Worm (Caenorhabditis elegans) whole organism, L1 larva: ENCODE results near the gene B0546.4.
A peak's percentile ranks its signal among the peaks of the same experiment; 100 is the strongest.

Experiments
- C04F5.9 ChIP-seq: sonication (generic microtip); optimal IDR thresholded peaks from 2 replicates; lab custom pipeline; 2016; ENCODE audit warnings: missing genetic modification characterization, missing compliant biosample characterization
- C16A3.4 ChIP-seq: fragments of 150-350 bp; optimal IDR thresholded peaks from 2 replicates; lab custom pipeline; 2014; ENCODE audit warnings: missing biosample characterization, missing genetic modification characterization
- Y116A8C.19 ChIP-seq: sonication (generic microtip); optimal IDR thresholded peaks from 2 replicates; lab custom pipeline; 2016; ENCODE audit warnings: missing compliant biosample characterization, missing genetic modification characterization, borderline replicate concordance
- aha-1 ChIP-seq: fragments of 150-350 bp; optimal IDR thresholded peaks from 2 replicates; lab custom pipeline; 2014; ENCODE audit warnings: missing biosample characterization, missing genetic modification characterization
- ama-1 ChIP-seq: fragments of 150-350 bp; optimal IDR thresholded peaks from 2 replicates; lab custom pipeline; 2014
- blmp-1 ChIP-seq: fragments of 150-350 bp; optimal IDR thresholded peaks from 2 replicates; lab custom pipeline; 2014; ENCODE audit warnings: missing biosample characterization, missing genetic modification characterization
- ceh-63 ChIP-seq: fragments of 200-800 bp; sonication (Bioruptor generic); optimal IDR thresholded peaks from 2 replicates; lab custom pipeline; 2018; ENCODE audit warnings: mild to moderate bottlenecking, missing genetic modification characterization, missing compliant biosample characterization
- ceh-8 ChIP-seq: fragments of 200-800 bp; sonication (Bioruptor generic); optimal IDR thresholded peaks from 2 replicates; lab custom pipeline; 2018; ENCODE audit warnings: mild to moderate bottlenecking, missing genetic modification characterization, moderate library complexity, missing compliant biosample characterization
- ceh-90 ChIP-seq: sonication (generic microtip); optimal IDR thresholded peaks from 2 replicates; lab custom pipeline; 2016; ENCODE audit warnings: missing genetic modification characterization, missing compliant biosample characterization
- ces-1 ChIP-seq: fragments of 150-350 bp; optimal IDR thresholded peaks from 2 replicates; lab custom pipeline; 2014; ENCODE audit warnings: missing biosample characterization, missing genetic modification reagents, missing genetic modification characterization
- dpl-1 ChIP-seq, 3 experiments: fragments of 150-350 bp in 2 of 3; sonication (generic microtip) in 1 of 3; optimal IDR thresholded peaks; 2 replicates each; lab custom pipeline; 2014 to 2017; ENCODE audit warnings: missing biosample characterization in 3 of 3, missing genetic modification characterization in 3 of 3, missing genetic modification reagents in 3 of 3
- dsc-1 ChIP-seq: sonication (generic microtip); optimal IDR thresholded peaks from 2 replicates; lab custom pipeline; 2016; ENCODE audit warnings: mild to moderate bottlenecking, missing genetic modification characterization, missing compliant biosample characterization
- efl-3 ChIP-seq: fragments of 200-800 bp; sonication (Bioruptor generic); optimal IDR thresholded peaks from 2 replicates; lab custom pipeline; 2018; ENCODE audit warnings: mild to moderate bottlenecking, missing genetic modification characterization, missing compliant biosample characterization
- egl-27 ChIP-seq, 2 experiments: fragments of 150-350 bp in 1 of 2; sonication (generic microtip); optimal IDR thresholded peaks; 3 replicates each; lab custom pipeline; 2017 to 2018; ENCODE audit warnings: missing biosample characterization in 2 of 2, missing genetic modification characterization in 2 of 2, missing genetic modification reagents in 2 of 2
- elt-3 ChIP-seq, 6 experiments: fragments of 150-350 bp in 1 of 6; sonication (generic microtip); optimal IDR thresholded peaks; 2 replicates each; lab custom pipeline; 2017 to 2018; ENCODE audit warnings: missing biosample characterization in 6 of 6, missing genetic modification characterization in 6 of 6, inconsistent platforms in 1 of 6
- ets-5 ChIP-seq: fragments of 200-800 bp; sonication (Bioruptor generic); IDR thresholded peaks from 2 replicates; pipeline ENCODE4 v1.3.6; 2022; ENCODE audit warnings: missing genetic modification characterization, missing compliant biosample characterization
- fkh-10 ChIP-seq: sonication (generic microtip); optimal IDR thresholded peaks from 2 replicates; lab custom pipeline; 2017; ENCODE audit warnings: missing biosample characterization, missing genetic modification reagents, missing genetic modification characterization
- fkh-4 ChIP-seq: sonication (generic microtip); optimal IDR thresholded peaks from 2 replicates; lab custom pipeline; 2016; ENCODE audit warnings: missing compliant biosample characterization, missing genetic modification characterization, borderline replicate concordance
- fkh-8 ChIP-seq: sonication (generic microtip); optimal IDR thresholded peaks from 2 replicates; lab custom pipeline; 2016; ENCODE audit warnings: mild to moderate bottlenecking, missing genetic modification characterization, missing compliant biosample characterization
- fos-1 ChIP-seq: fragments of 150-350 bp; optimal IDR thresholded peaks from 2 replicates; lab custom pipeline; 2014; ENCODE audit warnings: missing biosample characterization, missing genetic modification characterization
- grh-1 ChIP-seq: fragments of 200-800 bp; sonication (Bioruptor generic); IDR thresholded peaks from 2 replicates; pipeline ENCODE4 v1.3.6; 2022; ENCODE audit warnings: missing genetic modification reagents, missing genetic modification characterization, missing compliant biosample characterization
- hlh-17 ChIP-seq: fragments of 200-800 bp; sonication (Bioruptor generic); optimal IDR thresholded peaks from 2 replicates; lab custom pipeline; 2018; ENCODE audit warnings: missing genetic modification characterization, mild to moderate bottlenecking, missing compliant biosample characterization, moderate library complexity, borderline replicate concordance
- hlh-4 ChIP-seq: sonication (generic microtip); optimal IDR thresholded peaks from 2 replicates; lab custom pipeline; 2016; ENCODE audit warnings: mild to moderate bottlenecking, missing genetic modification characterization, missing compliant biosample characterization
- hpl-2 ChIP-seq: fragments of 150-350 bp; optimal IDR thresholded peaks from 2 replicates; lab custom pipeline; 2014; ENCODE audit warnings: missing biosample characterization, missing genetic modification reagents, missing genetic modification characterization
- irx-1 ChIP-seq: sonication (generic microtip); optimal IDR thresholded peaks from 2 replicates; lab custom pipeline; 2016; ENCODE audit warnings: missing genetic modification characterization, missing compliant biosample characterization
- isw-1 ChIP-seq: fragments of 200-800 bp; sonication (Bioruptor generic); IDR thresholded peaks from 2 replicates; pipeline ENCODE4 v1.3.6; 2022; ENCODE audit warnings: missing genetic modification characterization, missing compliant biosample characterization
- lin-14 ChIP-seq: fragments of 200-800 bp; sonication (Bioruptor generic); optimal IDR thresholded peaks from 2 replicates; lab custom pipeline; 2018; ENCODE audit warnings: mild to moderate bottlenecking, missing genetic modification characterization, moderate library complexity, missing compliant biosample characterization
- lin-35 ChIP-seq, 2 experiments: fragments of 150-350 bp; optimal IDR thresholded peaks; 2 replicates each; lab custom pipeline; 2014; ENCODE audit warnings: missing biosample characterization in 2 of 2, missing genetic modification characterization in 2 of 2, missing genetic modification reagents in 2 of 2
- mdl-1 ChIP-seq, 2 experiments: fragments of 150-350 bp; optimal IDR thresholded peaks; 2 replicates each; lab custom pipeline; 2014 to 2017; ENCODE audit warnings: missing biosample characterization in 2 of 2, missing genetic modification characterization in 2 of 2, inconsistent platforms in 1 of 2
- mef-2 ChIP-seq: fragments of 150-350 bp; optimal IDR thresholded peaks from 2 replicates; lab custom pipeline; 2014; ENCODE audit warnings: missing biosample characterization, missing genetic modification characterization
- mep-1 ChIP-seq: fragments of 150-350 bp; optimal IDR thresholded peaks from 2 replicates; lab custom pipeline; 2014; ENCODE audit warnings: missing biosample characterization, missing genetic modification characterization
- nhr-11 ChIP-seq: fragments of 150-350 bp; optimal IDR thresholded peaks from 2 replicates; lab custom pipeline; 2014; ENCODE audit warnings: missing biosample characterization, missing genetic modification characterization
- nhr-12 ChIP-seq: sonication (generic microtip); optimal IDR thresholded peaks from 2 replicates; lab custom pipeline; 2017; ENCODE audit warnings: missing biosample characterization, missing genetic modification characterization
- nhr-19 ChIP-seq: fragments of 200-800 bp; sonication (Bioruptor generic); conservative IDR thresholded peaks from 2 replicates; pipeline ENCODE4 v1.3.6; 2022; ENCODE audit warnings: missing genetic modification characterization, missing compliant biosample characterization
- nhr-237 ChIP-seq: fragments of 150-350 bp; optimal IDR thresholded peaks from 2 replicates; lab custom pipeline; 2014; ENCODE audit warnings: missing biosample characterization, missing genetic modification characterization
- nhr-28 ChIP-seq: fragments of 150-350 bp; optimal IDR thresholded peaks from 2 replicates; lab custom pipeline; 2014; ENCODE audit warnings: missing biosample characterization, missing genetic modification characterization
- nhr-71 ChIP-seq: sonication (generic microtip); optimal IDR thresholded peaks from 2 replicates; lab custom pipeline; 2016; ENCODE audit warnings: mild to moderate bottlenecking, missing genetic modification characterization, moderate library complexity, missing compliant biosample characterization
- nhr-77 ChIP-seq: fragments of 150-350 bp; optimal IDR thresholded peaks from 2 replicates; lab custom pipeline; 2014; ENCODE audit warnings: missing biosample characterization, missing genetic modification characterization
- nhr-84 ChIP-seq: sonication (generic microtip); optimal IDR thresholded peaks from 2 replicates; lab custom pipeline; 2017; ENCODE audit warnings: missing biosample characterization, missing genetic modification characterization
- nhr-85 ChIP-seq: sonication (generic microtip); peaks from one replicate; lab custom pipeline; 2016; ENCODE audit warnings: missing genetic modification characterization, inconsistent platforms, missing compliant biosample characterization
- nhr-90 ChIP-seq: sonication (generic microtip); optimal IDR thresholded peaks from 2 replicates; lab custom pipeline; 2016; ENCODE audit warnings: mild to moderate bottlenecking, missing genetic modification characterization, missing compliant biosample characterization; ENCODE audit not compliant: poor library complexity
- pag-3 ChIP-seq: sonication (generic microtip); optimal IDR thresholded peaks from 2 replicates; lab custom pipeline; 2017; ENCODE audit warnings: missing genetic modification characterization, mild to moderate bottlenecking, missing compliant biosample characterization, antibody characterized with exemption, borderline replicate concordance; ENCODE audit not compliant: insufficient read depth
- pax-3 ChIP-seq: fragments of 200-800 bp; sonication (Bioruptor generic); optimal IDR thresholded peaks from 2 replicates; lab custom pipeline; 2018; ENCODE audit warnings: mild to moderate bottlenecking, missing genetic modification characterization, moderate library complexity, missing compliant biosample characterization
- skn-1 ChIP-seq: fragments of 150-350 bp; optimal IDR thresholded peaks from 2 replicates; lab custom pipeline; 2014; ENCODE audit warnings: missing biosample characterization, missing genetic modification characterization
- snu-23 ChIP-seq: sonication (generic microtip); optimal IDR thresholded peaks from 2 replicates; lab custom pipeline; 2016; ENCODE audit warnings: missing genetic modification characterization, missing compliant biosample characterization
- sup-37 ChIP-seq: fragments of 200-800 bp; sonication (Bioruptor generic); optimal IDR thresholded peaks from 2 replicates; lab custom pipeline; 2018; ENCODE audit warnings: mild to moderate bottlenecking, missing genetic modification characterization, missing compliant biosample characterization
- tlp-1 ChIP-seq: fragments of 150-350 bp; optimal IDR thresholded peaks from 2 replicates; lab custom pipeline; 2014; ENCODE audit warnings: missing biosample characterization, missing genetic modification characterization
- unc-30 ChIP-seq: sonication (generic microtip); optimal IDR thresholded peaks from 2 replicates; lab custom pipeline; 2017; ENCODE audit warnings: missing biosample characterization, missing genetic modification characterization
- unc-62 ChIP-seq: fragments of 150-350 bp; optimal IDR thresholded peaks from 2 replicates; lab custom pipeline; 2014; ENCODE audit warnings: missing biosample characterization, missing genetic modification reagents, missing genetic modification characterization
- unc-86 ChIP-seq: sonication (generic microtip); optimal IDR thresholded peaks from 2 replicates; lab custom pipeline; 2016; ENCODE audit warnings: missing genetic modification characterization, missing compliant biosample characterization
- vab-15 ChIP-seq: sonication (generic microtip); optimal IDR thresholded peaks from 2 replicates; lab custom pipeline; 2017; ENCODE audit warnings: missing genotype, mild to moderate bottlenecking, missing genetic modification characterization, missing compliant biosample characterization
- zip-4 ChIP-seq: fragments of 200-800 bp; sonication (Bioruptor generic); optimal IDR thresholded peaks from 2 replicates; lab custom pipeline; 2018; ENCODE audit warnings: mild to moderate bottlenecking, missing genetic modification characterization, moderate library complexity, missing compliant biosample characterization
- ztf-4 ChIP-seq: fragments of 150-350 bp; optimal IDR thresholded peaks from 2 replicates; lab custom pipeline; 2014; ENCODE audit warnings: missing biosample characterization, missing genetic modification characterization

Gene B0546.4

DNA sequence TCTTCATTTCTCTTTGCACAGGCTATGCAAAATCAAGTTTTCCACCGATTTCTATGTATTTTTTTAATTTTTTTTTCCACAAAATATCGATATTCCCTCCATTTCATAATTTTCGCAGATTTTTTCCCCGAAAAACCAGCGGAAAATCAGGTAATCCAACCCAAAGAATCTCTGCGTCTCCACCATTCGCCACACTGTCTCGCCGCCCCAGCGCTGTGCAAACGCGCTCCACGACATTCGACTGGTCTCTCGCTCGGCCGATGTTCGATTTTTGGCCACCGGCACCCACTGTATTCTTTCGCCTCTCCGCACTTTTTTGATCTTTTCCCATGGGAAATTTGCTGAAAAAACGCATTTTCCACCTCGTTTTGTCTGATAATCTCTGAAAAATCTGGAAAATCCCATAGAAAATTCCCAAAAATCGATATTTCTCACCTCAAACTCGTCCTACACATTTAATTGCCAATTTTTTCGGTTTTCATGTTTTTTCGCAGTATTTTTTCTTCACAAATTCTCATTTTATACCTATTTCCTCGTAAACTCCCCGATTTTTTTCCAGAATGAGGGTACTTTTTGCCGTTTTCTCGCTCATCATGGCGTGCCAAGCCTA is 15.2 kb downstream of the B0546.4 start, which contains the start of gene vha-19 (continued):
- TF ChIP-seq unc-30 (tag; lab: Kevin White, UChicago) (no peak), ama-1 (lab: Kevin White, UChicago) (no peak), Y116A8C.19 (no peak), efl-3 (GFP tag; lab: Kevin White, UChicago) (no peak), hlh-4 (tag; lab: Kevin White, UChicago) (no peak), fkh-4 (tag; lab: Kevin White, UChicago) (no peak), mef-2 (tag; lab: Kevin White, UChicago) (no peak), lin-35 (GFP tag; optimal IDR thresholded peaks at IDR 0.05; lab: Kevin White, UChicago) (peak; percentile 44 to 61), nhr-19 (GFP tag; lab: Robert Waterston, UW) (no peak), elt-3 (tag; optimal IDR thresholded peaks at IDR 0.05; lab: Kevin White, UChicago) (no peak), egl-27 (tag; optimal IDR thresholded peaks at IDR 0.05; lab: Kevin White, UChicago) (no peak), isw-1 (no peak), mep-1 (no peak), nhr-77 (peak; percentile 18), ces-1 (GFP tag; lab: Kevin White, UChicago) (no peak), mdl-1 (tag; optimal IDR thresholded peaks at IDR 0.05; lab: Kevin White, UChicago) (no peak), vab-15 (tag; lab: Kevin White, UChicago) (no peak), ztf-4 (tag; lab: Kevin White, UChicago) (no peak), nhr-28 (tag; lab: Kevin White, UChicago) (no peak), ceh-90 (tag; lab: Kevin White, UChicago) (no peak), lin-14 (GFP tag; lab: Kevin White, UChicago) (no peak), ceh-8 (GFP tag; lab: Kevin White, UChicago) (no peak), skn-1 (tag; lab: Kevin White, UChicago) (no peak), fkh-8 (peak; percentile 1), nhr-90 (tag; lab: Kevin White, UChicago) (no peak), blmp-1 (no peak), nhr-237 (tag; lab: Kevin White, UChicago) (no peak), fkh-10 (GFP tag; lab: Kevin White, UChicago) (no peak), ets-5 (GFP tag; lab: Robert Waterston, UW) (no peak), hpl-2 (GFP tag; lab: Kevin White, UChicago) (no peak), nhr-85 (tag; lab: Kevin White, UChicago) (peak; percentile 30), C16A3.4 (no peak), unc-62 (GFP tag; lab: Kevin White, UChicago) (no peak), tlp-1 (tag; lab: Kevin White, UChicago) (no peak), nhr-84 (tag; lab: Kevin White, UChicago) (no peak), nhr-12 (tag; lab: Kevin White, UChicago) (no peak), sup-37 (GFP tag; lab: Kevin White, UChicago) (no peak), zip-4 (no peak), irx-1 (tag; lab: Kevin White, UChicago) (no peak), snu-23 (GFP tag; lab: Kevin White, UChicago) (peak; percentile 65), pax-3 (tag; lab: Kevin White, UChicago) (no peak), grh-1 (GFP tag; lab: Robert Waterston, UW) (no peak), hlh-17 (GFP tag; lab: Kevin White, UChicago) (no peak), dsc-1 (tag; lab: Kevin White, UChicago) (no peak), C04F5.9 (no peak), ceh-63 (no peak), pag-3 (no peak), nhr-11 (tag; lab: Kevin White, UChicago) (no peak), nhr-71 (peak; percentile 44), dpl-1 (GFP tag; optimal IDR thresholded peaks at IDR 0.05; lab: Kevin White, UChicago) (peak in 2 of 3 experiments; percentile 37 to 46), unc-86 (tag; lab: Kevin White, UChicago) (no peak), aha-1 (tag; lab: Kevin White, UChicago) (no peak), fos-1 (no peak)
